Fruit fly (Drosophila melanogaster) whole organism, embryonic: ENCODE data around the gene MED25.
A peak's percentile ranks its signal among the peaks of the same experiment; 100 is the strongest.

Source experiments
- Blimp-1 ChIP-seq: fragments of 200-800 bp; sonication (Bioruptor generic); optimal IDR thresholded peaks from 3 replicates; lab custom pipeline; 2018; ENCODE audit warnings: missing biosample characterization, missing genetic modification characterization, mild to moderate bottlenecking, moderate library complexity, missing genetic modification reagents
- CG10565 ChIP-seq: fragments of 200-800 bp; sonication (Bioruptor generic); optimal IDR thresholded peaks from 3 replicates; lab custom pipeline; 2016; ENCODE audit warnings: missing biosample characterization, mild to moderate bottlenecking, missing genetic modification characterization
- CG12219 ChIP-seq: fragments of 200-800 bp; sonication (Bioruptor generic); optimal IDR thresholded peaks from 3 replicates; lab custom pipeline; 2018; ENCODE audit warnings: missing biosample characterization, mild to moderate bottlenecking, missing genetic modification characterization
- CG13624 ChIP-seq: fragments of 200-800 bp; sonication (Bioruptor generic); optimal IDR thresholded peaks from 2 replicates; lab custom pipeline; 2016; ENCODE audit warnings: missing biosample characterization, missing genetic modification characterization
- CG14441 ChIP-seq: fragments of 200-800 bp; sonication (Bioruptor generic); IDR thresholded peaks from 2 replicates; pipeline ENCODE4 v1.3.6; 2022; ENCODE audit warnings: missing biosample characterization, missing genetic modification characterization
- CG15011 ChIP-seq: fragments of 200-800 bp; sonication (Bioruptor generic); optimal IDR thresholded peaks from 3 replicates; lab custom pipeline; 2018; ENCODE audit warnings: missing biosample characterization, mild to moderate bottlenecking, missing genetic modification characterization
- CG16863 ChIP-seq: fragments of 200-800 bp; sonication (Bioruptor generic); optimal IDR thresholded peaks from 3 replicates; lab custom pipeline; 2016; ENCODE audit warnings: missing biosample characterization, missing genetic modification characterization
- CG17829 ChIP-seq: fragments of 200-800 bp; optimal IDR thresholded peaks from 2 replicates; lab custom pipeline; 2019; ENCODE audit warnings: missing biosample characterization, mild to moderate bottlenecking, missing genetic modification characterization, moderate library complexity
- CG1792 ChIP-seq: fragments of 200-800 bp; sonication (Bioruptor generic); optimal IDR thresholded peaks from 2 replicates; lab custom pipeline; 2016; ENCODE audit warnings: missing biosample characterization, missing genetic modification characterization
- CG2199 ChIP-seq: fragments of 200-800 bp; sonication (Bioruptor generic); IDR thresholded peaks from 3 replicates; pipeline ENCODE4 v1.3.6; 2022; ENCODE audit warnings: missing biosample characterization, missing genetic modification characterization
- CG2678 ChIP-seq: fragments of 200-800 bp; sonication (Bioruptor generic); optimal IDR thresholded peaks from 3 replicates; lab custom pipeline; 2019; ENCODE audit warnings: missing biosample characterization, mild to moderate bottlenecking, missing genetic modification characterization, moderate library complexity
- CG31441 ChIP-seq: fragments of 200-800 bp; sonication (Bioruptor generic); IDR thresholded peaks from 2 replicates; pipeline ENCODE4 v1.3.6; 2022; ENCODE audit warnings: missing biosample characterization, missing genetic modification characterization
- CG3847 ChIP-seq: fragments of 200-800 bp; sonication (Bioruptor generic); IDR thresholded peaks from 2 replicates; pipeline ENCODE4 v1.3.6; 2022; ENCODE audit warnings: missing biosample characterization, missing genetic modification characterization
- CG5953 ChIP-seq: fragments of 200-800 bp; sonication (Bioruptor generic); IDR thresholded peaks from 2 replicates; pipeline ENCODE4 v1.3.6; 2022; ENCODE audit warnings: missing biosample characterization, missing genetic modification characterization
- CG6683 ChIP-seq: fragments of 200-800 bp; sonication (Bioruptor generic); optimal IDR thresholded peaks from 2 replicates; lab custom pipeline; 2017; ENCODE audit warnings: missing biosample characterization, mild to moderate bottlenecking, missing genetic modification characterization, missing genetic modification reagents
- CG8089 ChIP-seq: fragments of 200-800 bp; sonication (Bioruptor generic); optimal IDR thresholded peaks from 3 replicates; lab custom pipeline; 2016; ENCODE audit warnings: missing biosample characterization, missing genetic modification characterization
- CG8290 ChIP-seq, 3 experiments: fragments of 200-800 bp; sonication (Bioruptor generic); optimal IDR thresholded peaks; 2 replicates each; lab custom pipeline; 2016 to 2019; ENCODE audit warnings: missing biosample characterization in 3 of 3, missing genetic modification characterization in 3 of 3, mild to moderate bottlenecking in 2 of 3, moderate library complexity in 1 of 3
- CG8944 ChIP-seq: fragments of 200-800 bp; sonication (Bioruptor generic); optimal IDR thresholded peaks from 3 replicates; lab custom pipeline; 2016; ENCODE audit warnings: missing biosample characterization, missing genetic modification characterization
- CG9876 ChIP-seq: fragments of 200-800 bp; sonication (Bioruptor generic); optimal IDR thresholded peaks from 2 replicates; lab custom pipeline; 2016; ENCODE audit warnings: missing biosample characterization, missing genetic modification characterization
- Chrac-16 ChIP-seq: fragments of 200-800 bp; sonication (Bioruptor generic); optimal IDR thresholded peaks from 3 replicates; lab custom pipeline; 2016; ENCODE audit warnings: missing biosample characterization, missing genetic modification characterization
- Doc2 ChIP-seq: fragments of 200-800 bp; sonication (Bioruptor generic); IDR thresholded peaks from 2 replicates; pipeline ENCODE4 v1.3.6; 2022; ENCODE audit warnings: missing biosample characterization, missing genetic modification characterization
- Fer2 ChIP-seq: fragments of 200-800 bp; sonication (Bioruptor generic); optimal IDR thresholded peaks from 2 replicates; lab custom pipeline; 2018; ENCODE audit warnings: missing biosample characterization, mild to moderate bottlenecking, missing genetic modification characterization, moderate library complexity
- HHEX ChIP-seq: fragments of 200-800 bp; sonication (Bioruptor generic); optimal IDR thresholded peaks from 3 replicates; lab custom pipeline; 2017; ENCODE audit warnings: missing biosample characterization, mild to moderate bottlenecking, missing genetic modification characterization, missing genetic modification reagents
- Hmr ChIP-seq: fragments of 200-800 bp; sonication (Bioruptor generic); optimal IDR thresholded peaks from 3 replicates; lab custom pipeline; 2017; ENCODE audit warnings: mild to moderate bottlenecking, missing biosample characterization, missing genetic modification reagents, missing genetic modification characterization
- Kr ChIP-seq: fragments of 200-800 bp; sonication (Bioruptor generic); optimal IDR thresholded peaks from 2 replicates; lab custom pipeline; 2017; ENCODE audit warnings: missing biosample characterization, mild to moderate bottlenecking, missing genetic modification characterization
- NC2β ChIP-seq: fragments of 200-800 bp; sonication (Bioruptor generic); optimal IDR thresholded peaks from 2 replicates; lab custom pipeline; 2016; ENCODE audit warnings: missing biosample characterization, missing genetic modification characterization
- NK7.1 ChIP-seq: fragments of 200-800 bp; sonication (Bioruptor generic); optimal IDR thresholded peaks from 3 replicates; lab custom pipeline; 2016; ENCODE audit warnings: missing biosample characterization, missing genetic modification characterization
- Side ChIP-seq: fragments of 200-800 bp; sonication (Bioruptor generic); optimal IDR thresholded peaks from 2 replicates; lab custom pipeline; 2016; ENCODE audit warnings: missing biosample characterization, missing genetic modification characterization
- Six4 ChIP-seq: fragments of 200-800 bp; sonication (Bioruptor generic); optimal IDR thresholded peaks from 2 replicates; lab custom pipeline; 2016; ENCODE audit warnings: missing biosample characterization, missing genetic modification characterization
- Xbp1 ChIP-seq: fragments of 200-800 bp; sonication (Bioruptor generic); optimal IDR thresholded peaks from 3 replicates; lab custom pipeline; 2016; ENCODE audit warnings: missing biosample characterization, mild to moderate bottlenecking, missing genetic modification characterization
- ab ChIP-seq: fragments of 200-800 bp; sonication (Bioruptor generic); optimal IDR thresholded peaks from 2 replicates; lab custom pipeline; 2016; ENCODE audit warnings: missing biosample characterization, missing genetic modification characterization
- ap ChIP-seq: fragments of 200-800 bp; sonication (Bioruptor generic); IDR thresholded peaks from 2 replicates; pipeline ENCODE4 v1.3.6; 2022; ENCODE audit warnings: missing biosample characterization, missing genetic modification characterization
- ash1 ChIP-seq: fragments of 200-800 bp; sonication (Bioruptor generic); optimal IDR thresholded peaks from 2 replicates; lab custom pipeline; 2018; ENCODE audit warnings: missing biosample characterization, mild to moderate bottlenecking, missing genetic modification characterization
- croc ChIP-seq: fragments of 200-800 bp; sonication (Bioruptor generic); conservative IDR thresholded peaks from 3 replicates; pipeline ENCODE4 v1.3.6; 2022; ENCODE audit warnings: missing biosample characterization, missing genetic modification characterization
- dpn ChIP-seq, 2 experiments: fragments of 200-800 bp; sonication (Bioruptor generic); optimal IDR thresholded peaks; 3 replicates each; lab custom pipeline; 2016; ENCODE audit warnings: missing biosample characterization in 2 of 2, missing genetic modification characterization in 2 of 2
- esg ChIP-seq: fragments of 200-800 bp; sonication (Bioruptor generic); conservative IDR thresholded peaks from 2 replicates; pipeline ENCODE4 v1.3.6; 2022; ENCODE audit warnings: missing biosample characterization, missing genetic modification characterization
- ham ChIP-seq: fragments of 200-800 bp; sonication (Bioruptor generic); IDR thresholded peaks from 2 replicates; pipeline ENCODE4 v1.3.6; 2022; ENCODE audit warnings: missing biosample characterization, missing genetic modification characterization
- mld ChIP-seq: fragments of 200-800 bp; sonication (Bioruptor generic); IDR thresholded peaks from 3 replicates; pipeline ENCODE4 v1.3.6; 2022; ENCODE audit warnings: missing biosample characterization, missing genetic modification characterization; ENCODE audit not compliant: partially characterized antibody
- odd ChIP-seq: fragments of 200-800 bp; sonication (Bioruptor generic); optimal IDR thresholded peaks from 2 replicates; lab custom pipeline; 2017; ENCODE audit warnings: missing biosample characterization, mild to moderate bottlenecking, missing genetic modification characterization
- org-1 ChIP-seq: fragments of 200-800 bp; sonication (Bioruptor generic); optimal IDR thresholded peaks from 2 replicates; lab custom pipeline; 2017; ENCODE audit warnings: missing biosample characterization, missing genetic modification characterization
- pan ChIP-seq, 4 experiments: fragments of >200 bp in 3 of 4; fragments of 200-800 bp in 1 of 4; sonication (Bioruptor generic) in 1 of 4; optimal IDR thresholded peaks in 3 of 4; IDR thresholded peaks in 1 of 4; 2 replicates each; pipeline versions ENCODE4 v1.3.6 to Lab custom; 2017 to 2022; ENCODE audit warnings: missing biosample characterization in 2 of 4, missing genetic modification characterization in 2 of 4, mixed read lengths in 1 of 4
- pb ChIP-seq: fragments of 200-800 bp; sonication (Bioruptor generic); optimal IDR thresholded peaks from 3 replicates; lab custom pipeline; 2016; ENCODE audit warnings: missing biosample characterization, missing genetic modification characterization
- pfk ChIP-seq: fragments of 200-800 bp; sonication (Bioruptor generic); optimal IDR thresholded peaks from 2 replicates; lab custom pipeline; 2018; ENCODE audit warnings: missing biosample characterization, mild to moderate bottlenecking, missing genetic modification characterization, moderate library complexity
- sisA ChIP-seq: fragments of 200-800 bp; sonication (Bioruptor generic); IDR thresholded peaks from 2 replicates; pipeline ENCODE4 v1.3.6; 2022; ENCODE audit warnings: missing biosample characterization, missing genetic modification characterization
- stc ChIP-seq: fragments of 200-800 bp; sonication (Bioruptor generic); IDR thresholded peaks from 2 replicates; pipeline ENCODE4 v1.3.6; 2022; ENCODE audit warnings: missing biosample characterization, missing genetic modification characterization
- trem ChIP-seq: fragments of 200-800 bp; optimal IDR thresholded peaks from 3 replicates; lab custom pipeline; 2019; ENCODE audit warnings: missing biosample characterization, mild to moderate bottlenecking, missing genetic modification characterization, moderate library complexity
- twi ChIP-seq: fragments of 200-800 bp; optimal IDR thresholded peaks from 2 replicates; lab custom pipeline; 2019; ENCODE audit warnings: missing biosample characterization, mild to moderate bottlenecking, missing genetic modification characterization, moderate library complexity
- tx ChIP-seq: fragments of 200-800 bp; sonication (Bioruptor generic); optimal IDR thresholded peaks from 2 replicates; lab custom pipeline; 2016; ENCODE audit warnings: missing biosample characterization, missing genetic modification characterization
- unc-4 ChIP-seq: fragments of 200-800 bp; sonication (Bioruptor generic); IDR thresholded peaks from 2 replicates; pipeline ENCODE4 v1.3.6; 2022; ENCODE audit warnings: missing biosample characterization, missing genetic modification characterization; ENCODE audit not compliant: partially characterized antibody
- zen ChIP-seq: fragments of 200-800 bp; sonication (Bioruptor generic); optimal IDR thresholded peaks from 3 replicates; lab custom pipeline; 2018; ENCODE audit warnings: missing biosample characterization, mild to moderate bottlenecking, missing genetic modification characterization, moderate library complexity

The MED25 gene

dm6 chr3R:19997526-19998070, 11.1 kb upstream of the MED25 start (continued):
- no peak for TF ChIP-seq ash1
- no peak for TF ChIP-seq Fer2 (tag; lab: Kevin White, UChicago)
- no peak for TF ChIP-seq croc
- TF ChIP-seq Kr: peak; percentile 17
- no peak for TF ChIP-seq trem
- no peak for TF ChIP-seq sisA (GFP tag; lab: Robert Waterston, UW)
- TF ChIP-seq CG14441 (GFP tag; lab: Robert Waterston, UW): no peak
- no peak for TF ChIP-seq CG8290 (GFP tag; optimal IDR thresholded peaks at IDR 0.05; lab: Kevin White, UChicago)
- no peak for TF ChIP-seq CG8290 (tag; optimal IDR thresholded peaks at IDR 0.05; lab: Kevin White, UChicago)
- peak; percentile 40 for TF ChIP-seq odd (GFP tag; lab: Kevin White, UChicago)
- no peak for TF ChIP-seq Hmr (GFP tag; lab: Kevin White, UChicago)
- TF ChIP-seq pan (optimal IDR thresholded peaks at IDR 0.05; lab: Kevin White, UChicago): no peak
- TF ChIP-seq pan (GFP tag; optimal IDR thresholded peaks at IDR 0.05 in 1 of 2, IDR thresholded peaks at IDR 0.05 in 1 of 2): no peak
- TF ChIP-seq twi (tag; lab: Kevin White, UChicago): peak; percentile 99
- no peak for TF ChIP-seq ham (GFP tag; lab: Robert Waterston, UW)
- TF ChIP-seq mld (GFP tag; lab: Robert Waterston, UW): no peak
- no peak for TF ChIP-seq CG5953 (GFP tag; lab: Robert Waterston, UW)
- no peak for TF ChIP-seq CG1792
- TF ChIP-seq pb (GFP tag; lab: Kevin White, UChicago): no peak
- no peak for TF ChIP-seq CG9876 (GFP tag; lab: Kevin White, UChicago)
- no peak for TF ChIP-seq ab (GFP tag; lab: Kevin White, UChicago)
- TF ChIP-seq stc (GFP tag; lab: Robert Waterston, UW): no peak
- TF ChIP-seq CG15011 (GFP tag; lab: Kevin White, UChicago): no peak
- no peak for TF ChIP-seq Blimp-1 (GFP tag; lab: Kevin White, UChicago)
- no peak for TF ChIP-seq Doc2
- TF ChIP-seq pfk: peak; percentile 78
- TF ChIP-seq, all 482 proteins: peak for 9

- TF ChIP-seq CG13624 (GFP tag; lab: Kevin White, UChicago) (peak; percentile 29), CG8944 (GFP tag; lab: Kevin White, UChicago) (peak; percentile 76), Chrac-16 (GFP tag; lab: Kevin White, UChicago) (peak; percentile 71), CG10565 (GFP tag; lab: Kevin White, UChicago) (no peak), NK7.1 (GFP tag; lab: Kevin White, UChicago) (no peak), CG2199 (GFP tag; lab: Robert Waterston, UW) (peak; percentile 77; the same call in 1 of the 3 replicates), stc (GFP tag; lab: Robert Waterston, UW) (peak; percentile 46), CG16863 (GFP tag; lab: Kevin White, UChicago) (peak; percentile 80), CG2678 (tag; lab: Kevin White, UChicago) (peak; percentile 73), CG17829 (peak; percentile 78), esg (GFP tag; lab: Robert Waterston, UW) (peak; percentile 69), CG12219 (peak; percentile 79), unc-4 (no peak), Side (GFP tag; lab: Kevin White, UChicago) (peak; percentile 74), Six4 (GFP tag; lab: Kevin White, UChicago) (peak; percentile 76), CG31441 (GFP tag; lab: Robert Waterston, UW) (peak; percentile 77), Blimp-1 (GFP tag; lab: Kevin White, UChicago) (peak; percentile 86), HHEX (GFP tag; lab: Kevin White, UChicago) (peak; percentile 47), tx (GFP tag; lab: Kevin White, UChicago) (peak; percentile 36), Xbp1 (peak; percentile 78), CG3847 (0 out of 2 replicates have a peak, but pooled peaks have one; percentile 34), CG6683 (peak; percentile 8), ap (GFP tag; lab: Robert Waterston, UW) (peak; percentile 62), dpn (GFP tag; optimal IDR thresholded peaks at IDR 0.05; lab: Kevin White, UChicago) (peak; percentile 52 to 79), org-1 (peak; percentile 46), zen (tag; lab: Kevin White, UChicago) (peak; percentile 57), CG8089 (GFP tag; lab: Kevin White, UChicago) (no peak), NC2β (GFP tag; lab: Kevin White, UChicago) (peak; percentile 66)
Observed at dm6 chr3R:19998418-19998817, 10.3 kb upstream of the MED25 start.
